Worm (Caenorhabditis elegans) whole organism, L1 larva: ENCODE results near the gene T22B2.5.

Experiments
- C16A3.4 ChIP-seq: fragments of 150-350 bp; optimal IDR thresholded peaks from 2 replicates; lab custom pipeline; 2014; ENCODE audit warnings: missing biosample characterization, missing genetic modification characterization
- F16B12.6 ChIP-seq: fragments of 150-350 bp; optimal IDR thresholded peaks from 2 replicates; lab custom pipeline; 2014; ENCODE audit warnings: missing biosample characterization, missing genetic modification characterization
- alr-1 ChIP-seq: fragments of 200-800 bp; sonication (Bioruptor generic); optimal IDR thresholded peaks from 2 replicates; lab custom pipeline; 2018; ENCODE audit warnings: borderline replicate concordance, mild to moderate bottlenecking, missing genetic modification characterization, missing compliant biosample characterization
- aly-2 ChIP-seq: fragments of 150-350 bp; optimal IDR thresholded peaks from 2 replicates; lab custom pipeline; 2014; ENCODE audit warnings: missing biosample characterization, missing genetic modification characterization
- ceh-8 ChIP-seq: fragments of 200-800 bp; sonication (Bioruptor generic); optimal IDR thresholded peaks from 2 replicates; lab custom pipeline; 2018; ENCODE audit warnings: mild to moderate bottlenecking, missing genetic modification characterization, moderate library complexity, missing compliant biosample characterization
- ces-1 ChIP-seq: fragments of 150-350 bp; optimal IDR thresholded peaks from 2 replicates; lab custom pipeline; 2014; ENCODE audit warnings: missing biosample characterization, missing genetic modification reagents, missing genetic modification characterization
- dpl-1 ChIP-seq, 3 experiments: fragments of 150-350 bp in 2 of 3; sonication (generic microtip) in 1 of 3; optimal IDR thresholded peaks; 2 replicates each; lab custom pipeline; 2014 to 2017; ENCODE audit warnings: missing biosample characterization in 3 of 3, missing genetic modification characterization in 3 of 3, missing genetic modification reagents in 3 of 3
- dsc-1 ChIP-seq: sonication (generic microtip); optimal IDR thresholded peaks from 2 replicates; lab custom pipeline; 2016; ENCODE audit warnings: mild to moderate bottlenecking, missing genetic modification characterization, missing compliant biosample characterization
- efl-3 ChIP-seq: fragments of 200-800 bp; sonication (Bioruptor generic); optimal IDR thresholded peaks from 2 replicates; lab custom pipeline; 2018; ENCODE audit warnings: mild to moderate bottlenecking, missing genetic modification characterization, missing compliant biosample characterization
- egl-13 ChIP-seq: sonication (generic microtip); optimal IDR thresholded peaks from 2 replicates; lab custom pipeline; 2016; ENCODE audit warnings: missing genotype, missing genetic modification reagents, missing genetic modification characterization, missing compliant biosample characterization
- ets-5 ChIP-seq: fragments of 200-800 bp; sonication (Bioruptor generic); IDR thresholded peaks from 2 replicates; pipeline ENCODE4 v1.3.6; 2022; ENCODE audit warnings: missing genetic modification characterization, missing compliant biosample characterization
- fkh-10 ChIP-seq: sonication (generic microtip); optimal IDR thresholded peaks from 2 replicates; lab custom pipeline; 2017; ENCODE audit warnings: missing biosample characterization, missing genetic modification reagents, missing genetic modification characterization
- fkh-8 ChIP-seq: sonication (generic microtip); optimal IDR thresholded peaks from 2 replicates; lab custom pipeline; 2016; ENCODE audit warnings: mild to moderate bottlenecking, missing genetic modification characterization, missing compliant biosample characterization
- irx-1 ChIP-seq: sonication (generic microtip); optimal IDR thresholded peaks from 2 replicates; lab custom pipeline; 2016; ENCODE audit warnings: missing genetic modification characterization, missing compliant biosample characterization
- isw-1 ChIP-seq: fragments of 200-800 bp; sonication (Bioruptor generic); IDR thresholded peaks from 2 replicates; pipeline ENCODE4 v1.3.6; 2022; ENCODE audit warnings: missing genetic modification characterization, missing compliant biosample characterization
- jun-1 ChIP-seq: fragments of 150-350 bp; optimal IDR thresholded peaks from 2 replicates; lab custom pipeline; 2014; ENCODE audit warnings: missing biosample characterization, missing genetic modification reagents, missing genetic modification characterization
- lin-14 ChIP-seq: fragments of 200-800 bp; sonication (Bioruptor generic); optimal IDR thresholded peaks from 2 replicates; lab custom pipeline; 2018; ENCODE audit warnings: mild to moderate bottlenecking, missing genetic modification characterization, moderate library complexity, missing compliant biosample characterization
- lin-35 ChIP-seq, 2 experiments: fragments of 150-350 bp; optimal IDR thresholded peaks; 2 replicates each; lab custom pipeline; 2014; ENCODE audit warnings: missing biosample characterization in 2 of 2, missing genetic modification characterization in 2 of 2, missing genetic modification reagents in 2 of 2
- lsy-2 ChIP-seq, 2 experiments: fragments of 150-350 bp; optimal IDR thresholded peaks; 2 replicates each; lab custom pipeline; 2014; ENCODE audit warnings: missing biosample characterization in 2 of 2, missing genetic modification characterization in 2 of 2
- mdl-1 ChIP-seq, 2 experiments: fragments of 150-350 bp; optimal IDR thresholded peaks; 2 replicates each; lab custom pipeline; 2014 to 2017; ENCODE audit warnings: missing biosample characterization in 2 of 2, missing genetic modification characterization in 2 of 2, inconsistent platforms in 1 of 2
- nhr-19 ChIP-seq: fragments of 200-800 bp; sonication (Bioruptor generic); conservative IDR thresholded peaks from 2 replicates; pipeline ENCODE4 v1.3.6; 2022; ENCODE audit warnings: missing genetic modification characterization, missing compliant biosample characterization
- nhr-28 ChIP-seq: fragments of 150-350 bp; optimal IDR thresholded peaks from 2 replicates; lab custom pipeline; 2014; ENCODE audit warnings: missing biosample characterization, missing genetic modification characterization
- nhr-71 ChIP-seq: sonication (generic microtip); optimal IDR thresholded peaks from 2 replicates; lab custom pipeline; 2016; ENCODE audit warnings: mild to moderate bottlenecking, missing genetic modification characterization, moderate library complexity, missing compliant biosample characterization
- nhr-84 ChIP-seq: sonication (generic microtip); optimal IDR thresholded peaks from 2 replicates; lab custom pipeline; 2017; ENCODE audit warnings: missing biosample characterization, missing genetic modification characterization
- nhr-85 ChIP-seq: sonication (generic microtip); peaks from one replicate; lab custom pipeline; 2016; ENCODE audit warnings: missing genetic modification characterization, inconsistent platforms, missing compliant biosample characterization
- nhr-90 ChIP-seq: sonication (generic microtip); optimal IDR thresholded peaks from 2 replicates; lab custom pipeline; 2016; ENCODE audit warnings: mild to moderate bottlenecking, missing genetic modification characterization, missing compliant biosample characterization; ENCODE audit not compliant: poor library complexity
- pax-3 ChIP-seq: fragments of 200-800 bp; sonication (Bioruptor generic); optimal IDR thresholded peaks from 2 replicates; lab custom pipeline; 2018; ENCODE audit warnings: mild to moderate bottlenecking, missing genetic modification characterization, moderate library complexity, missing compliant biosample characterization
- pqm-1 ChIP-seq: sonication (generic microtip); optimal IDR thresholded peaks from 3 replicates; lab custom pipeline; 2017; ENCODE audit warnings: missing biosample characterization, missing genetic modification characterization
- rnt-1 ChIP-seq: sonication (generic microtip); optimal IDR thresholded peaks from 2 replicates; lab custom pipeline; 2016; ENCODE audit warnings: mild to moderate bottlenecking, missing genetic modification characterization, moderate library complexity, missing compliant biosample characterization
- skn-1 ChIP-seq: fragments of 150-350 bp; optimal IDR thresholded peaks from 2 replicates; lab custom pipeline; 2014; ENCODE audit warnings: missing biosample characterization, missing genetic modification characterization
- sox-4 ChIP-seq: sonication (generic microtip); optimal IDR thresholded peaks from 2 replicates; lab custom pipeline; 2016; ENCODE audit warnings: missing genetic modification characterization, missing compliant biosample characterization
- sup-37 ChIP-seq: fragments of 200-800 bp; sonication (Bioruptor generic); optimal IDR thresholded peaks from 2 replicates; lab custom pipeline; 2018; ENCODE audit warnings: mild to moderate bottlenecking, missing genetic modification characterization, missing compliant biosample characterization
- tbx-2 ChIP-seq: sonication (generic microtip); optimal IDR thresholded peaks from 2 replicates; lab custom pipeline; 2016; ENCODE audit warnings: missing genetic modification characterization, missing compliant biosample characterization
- unc-62 ChIP-seq: fragments of 150-350 bp; optimal IDR thresholded peaks from 2 replicates; lab custom pipeline; 2014; ENCODE audit warnings: missing biosample characterization, missing genetic modification reagents, missing genetic modification characterization
- unc-86 ChIP-seq: sonication (generic microtip); optimal IDR thresholded peaks from 2 replicates; lab custom pipeline; 2016; ENCODE audit warnings: missing genetic modification characterization, missing compliant biosample characterization
- unc-98 ChIP-seq: fragments of 200-800 bp; sonication (Bioruptor generic); IDR thresholded peaks from 2 replicates; pipeline ENCODE4 v1.3.6; 2022; ENCODE audit warnings: missing genetic modification characterization, missing compliant biosample characterization
- zip-4 ChIP-seq: fragments of 200-800 bp; sonication (Bioruptor generic); optimal IDR thresholded peaks from 2 replicates; lab custom pipeline; 2018; ENCODE audit warnings: mild to moderate bottlenecking, missing genetic modification characterization, moderate library complexity, missing compliant biosample characterization
- ztf-11 ChIP-seq, 2 experiments: sonication (generic microtip); optimal IDR thresholded peaks; 2 replicates each; lab custom pipeline; 2016 to 2017; ENCODE audit warnings: missing genetic modification characterization in 2 of 2, missing biosample characterization in 1 of 2, missing compliant biosample characterization in 1 of 2
- ztf-4 ChIP-seq: fragments of 150-350 bp; optimal IDR thresholded peaks from 2 replicates; lab custom pipeline; 2014; ENCODE audit warnings: missing biosample characterization, missing genetic modification characterization

Gene T22B2.5

ce11 chrX:3867760-3868159 lies 43.4 kb downstream of the T22B2.5 start (continued):
- TF ChIP-seq alr-1 (no peak), pax-3 (tag; lab: Kevin White, UChicago) (no peak), unc-98 (GFP tag; lab: Robert Waterston, UW) (no peak), jun-1 (tag; lab: Kevin White, UChicago) (no peak), nhr-28 (tag; lab: Kevin White, UChicago) (no peak), skn-1 (no peak), irx-1 (tag; lab: Kevin White, UChicago) (no peak), ceh-8 (GFP tag; lab: Kevin White, UChicago) (no peak), nhr-84 (no peak), unc-86 (tag; lab: Kevin White, UChicago) (no peak), tbx-2 (tag; lab: Kevin White, UChicago) (no peak), lin-35 (GFP tag; optimal IDR thresholded peaks at IDR 0.05; lab: Kevin White, UChicago) (no peak), fkh-8 (no peak), ets-5 (GFP tag; lab: Robert Waterston, UW) (no peak), sox-4 (tag; lab: Kevin White, UChicago) (no peak), F16B12.6 (tag; lab: Kevin White, UChicago) (no peak), isw-1 (no peak), pqm-1 (no peak), C16A3.4 (tag; lab: Kevin White, UChicago) (no peak), nhr-71 (tag; lab: Kevin White, UChicago) (no peak), zip-4 (GFP tag; lab: Kevin White, UChicago) (no peak), fkh-10 (GFP tag; lab: Kevin White, UChicago) (no peak)

- TF ChIP-seq ces-1 (GFP tag; lab: Kevin White, UChicago) (no peak), nhr-85 (peak; percentile 65)
- TF ChIP-seq, all 84 proteins: peak for 1
Measured at ce11 chrX:3866197-3866596, 45.0 kb downstream of the T22B2.5 start.

DNA sequence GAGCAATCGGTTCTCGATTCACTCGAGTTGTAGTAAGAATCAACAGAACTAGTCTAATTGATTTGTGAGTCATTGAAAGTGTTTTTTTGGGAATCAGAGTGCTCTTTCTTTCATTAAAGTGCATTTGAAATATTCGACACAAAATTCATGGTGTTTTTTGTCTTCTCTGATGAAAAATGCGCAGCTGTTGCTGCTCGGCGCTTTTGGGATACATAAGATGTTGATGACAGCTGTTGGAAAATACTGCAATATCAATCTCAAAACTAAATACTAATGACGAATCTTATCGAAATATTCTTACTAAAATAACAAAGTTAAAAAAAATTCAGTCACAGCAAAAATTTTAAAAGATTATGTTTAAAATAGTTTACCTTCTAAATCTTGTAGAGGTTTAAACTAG lies 49.9 kb downstream of the T22B2.5 start:
- TF ChIP-seq nhr-28 (tag; lab: Kevin White, UChicago) (no peak), mdl-1 (tag; optimal IDR thresholded peaks at IDR 0.05; lab: Kevin White, UChicago) (no peak), nhr-19 (GFP tag; lab: Robert Waterston, UW) (0 out of 2 replicates have a peak, but pooled peaks have one; percentile 12), nhr-71 (tag; lab: Kevin White, UChicago) (peak; percentile 44), sup-37 (GFP tag; lab: Kevin White, UChicago) (no peak), rnt-1 (tag; lab: Kevin White, UChicago) (peak; percentile 69), nhr-90 (tag; lab: Kevin White, UChicago) (no peak), lin-14 (peak; percentile 35), aly-2 (no peak)

- no peak for TF ChIP-seq lin-14
Measured at ce11 chrX:3859449-3859848, 51.7 kb downstream of the T22B2.5 start.

- TF ChIP-seq zip-4 (GFP tag; lab: Kevin White, UChicago) = no peak
- TF ChIP-seq alr-1 = no peak
- TF ChIP-seq egl-13 (tag; lab: Kevin White, UChicago) = no peak
- TF ChIP-seq isw-1 = no peak
- no peak for TF ChIP-seq ztf-11 (tag; optimal IDR thresholded peaks at IDR 0.05; lab: Kevin White, UChicago)
- TF ChIP-seq dpl-1 (GFP tag; optimal IDR thresholded peaks at IDR 0.05; lab: Kevin White, UChicago) = no peak
- TF ChIP-seq ztf-4 (tag; lab: Kevin White, UChicago) = no peak
- no peak for TF ChIP-seq dsc-1
- TF ChIP-seq unc-98 (GFP tag; lab: Robert Waterston, UW) = no peak
- no peak for TF ChIP-seq pqm-1
- no peak for TF ChIP-seq pax-3 (tag; lab: Kevin White, UChicago)
- TF ChIP-seq unc-62 (GFP tag; lab: Kevin White, UChicago) = no peak
- no peak for TF ChIP-seq fkh-8
- no peak for TF ChIP-seq efl-3 (GFP tag; lab: Kevin White, UChicago)
- no peak for TF ChIP-seq lsy-2 (tag; optimal IDR thresholded peaks at IDR 0.05; lab: Kevin White, UChicago)
Measured at ce11 chrX:3858355-3858754, 52.8 kb downstream of the T22B2.5 start.
